Worm (Caenorhabditis elegans): ENCODE measurements around the gene K03H1.13.

DNA sequence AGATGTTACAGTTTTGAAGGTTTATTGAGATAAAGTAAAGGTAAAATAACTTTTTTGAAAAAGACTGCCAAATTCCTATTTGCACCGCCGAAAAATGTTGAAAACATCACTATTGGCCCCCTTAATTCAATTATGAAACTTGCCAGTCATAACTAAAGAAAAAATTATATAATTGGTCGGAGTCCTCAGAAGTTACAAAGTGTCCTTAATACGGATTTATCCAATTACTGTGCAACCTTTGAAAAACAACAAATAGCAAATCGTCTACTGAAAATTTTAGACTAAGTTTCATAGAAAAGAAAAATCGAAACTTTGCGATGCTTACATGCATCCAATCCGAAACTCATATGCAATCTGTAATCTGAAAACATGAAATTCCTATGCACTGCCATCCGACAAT is 34.5 kb upstream of the K03H1.13 start:
- TF ChIP-seq nhr-11 (tag; optimal IDR thresholded peaks at IDR 0.05), result no peak
- TF ChIP-seq ceh-16 (tag; optimal IDR thresholded peaks at IDR 0.05), result no peak
- no peak for TF ChIP-seq elt-3 (tag; optimal IDR thresholded peaks at IDR 0.05)
- TF ChIP-seq aly-2 (tag; optimal IDR thresholded peaks at IDR 0.05), result no peak
- TF ChIP-seq ama-1 (optimal IDR thresholded peaks at IDR 0.05), result no peak
- no peak for TF ChIP-seq pqm-1 (tag; optimal IDR thresholded peaks at IDR 0.05)
- TF ChIP-seq tbx-2 (tag; optimal IDR thresholded peaks at IDR 0.05), result no peak
- TF ChIP-seq nhr-25 (tag; optimal IDR thresholded peaks at IDR 0.05), result no peak
- TF ChIP-seq lin-39 (tag; optimal IDR thresholded peaks at IDR 0.05), result no peak
- no peak for TF ChIP-seq fkh-10 (GFP tag; optimal IDR thresholded peaks at IDR 0.05)
- no peak for TF ChIP-seq lin-15B (tag; optimal IDR thresholded peaks at IDR 0.05)
- TF ChIP-seq unc-39 (tag; optimal IDR thresholded peaks at IDR 0.05), result no peak
- TF ChIP-seq snpc-4 (tag; optimal IDR thresholded peaks at IDR 0.05), result no peak
- no peak for TF ChIP-seq jun-1 (tag; optimal IDR thresholded peaks at IDR 0.05)
